Worm (Caenorhabditis elegans): ENCODE measurements around the gene zig-11.

Gene zig-11

ce11 chrV:1883131-1883530 is 9.6 kb downstream of the zig-11 start:
- TF ChIP-seq ceh-45 (GFP tag; IDR thresholded peaks at IDR 0.05) (no peak), tbx-2 (tag; optimal IDR thresholded peaks at IDR 0.05) (no peak), pat-9 (tag; optimal IDR thresholded peaks at IDR 0.05) (no peak), ref-2 (tag; optimal IDR thresholded peaks at IDR 0.05) (no peak), eyg-1 (tag; optimal IDR thresholded peaks at IDR 0.05) (no peak), ceh-24 (tag; optimal IDR thresholded peaks at IDR 0.05) (no peak), lin-11 (tag; optimal IDR thresholded peaks at IDR 0.05) (no peak), C08G9.2 (tag; optimal IDR thresholded peaks at IDR 0.05) (no peak), nhr-232 (tag; optimal IDR thresholded peaks at IDR 0.05) (no peak), T23F11.4 (GFP tag; optimal IDR thresholded peaks at IDR 0.05) (no peak), pha-2 (tag; optimal IDR thresholded peaks at IDR 0.05) (no peak), elt-4 (tag; optimal IDR thresholded peaks at IDR 0.05) (no peak), hlh-13 (GFP tag; optimal IDR thresholded peaks at IDR 0.05) (no peak), zip-5 (tag; optimal IDR thresholded peaks at IDR 0.05) (no peak), gmeb-2 (tag; optimal IDR thresholded peaks at IDR 0.05) (no peak), unc-86 (tag; optimal IDR thresholded peaks at IDR 0.05) (no peak)

- TF ChIP-seq ref-2 (tag; optimal IDR thresholded peaks at IDR 0.05) = no peak
- TF ChIP-seq ceh-18 (tag; optimal IDR thresholded peaks at IDR 0.05) = no peak
- TF ChIP-seq npax-4 (tag; optimal IDR thresholded peaks at IDR 0.05) = no peak
- no peak for TF ChIP-seq nfya-1 (tag; optimal IDR thresholded peaks at IDR 0.05)
Measured at ce11 chrV:1878030-1878429, 14.7 kb downstream of the zig-11 start.

ce11 chrV:1875497-1875988 is 17.2 kb downstream of the zig-11 start:
- TF ChIP-seq ceh-6 (GFP tag; optimal IDR thresholded peaks at IDR 0.05) (no peak), lim-6 (tag; optimal IDR thresholded peaks at IDR 0.05) (peak; percentile 4), ttx-3 (tag; optimal IDR thresholded peaks at IDR 0.05) (no peak), dmd-4 (tag; optimal IDR thresholded peaks at IDR 0.05; ENCODE audit: borderline replicate concordance) (peak; percentile 20), ceh-30 (tag; optimal IDR thresholded peaks at IDR 0.05) (no peak), pha-2 (tag; optimal IDR thresholded peaks at IDR 0.05) (peak; percentile 24), fax-1 (tag; optimal IDR thresholded peaks at IDR 0.05) (peak; percentile 9), pat-9 (tag; optimal IDR thresholded peaks at IDR 0.05) (peak; percentile 30), madf-2 (tag; optimal IDR thresholded peaks at IDR 0.05) (peak; percentile 1), ref-2 (tag; optimal IDR thresholded peaks at IDR 0.05) (peak; percentile 46), C38D4.7 (GFP tag; optimal IDR thresholded peaks at IDR 0.05) (peak; percentile 48), ztf-16 (tag; optimal IDR thresholded peaks at IDR 0.05) (peak; percentile 26), C08G9.2 (tag; optimal IDR thresholded peaks at IDR 0.05) (peak; percentile 54), zip-5 (tag; optimal IDR thresholded peaks at IDR 0.05) (peak; percentile 51), elt-2 (tag; optimal IDR thresholded peaks at IDR 0.05) (peak; percentile 71), ahr-1 (tag; optimal IDR thresholded peaks at IDR 0.05) (peak; percentile 11), Y22D7AL.16 (tag; optimal IDR thresholded peaks at IDR 0.05) (no peak), F13H6.1 (tag; optimal IDR thresholded peaks at IDR 0.05) (peak; percentile 21), sox-4 (tag; optimal IDR thresholded peaks at IDR 0.05) (peak; percentile 15), ama-1 (optimal IDR thresholded peaks at IDR 0.05) (peak; percentile 77), tbx-2 (tag; optimal IDR thresholded peaks at IDR 0.05) (peak; percentile 57), ceh-31 (tag; optimal IDR thresholded peaks at IDR 0.05) (peak; percentile 64), sox-2 (GFP tag; IDR thresholded peaks at IDR 0.05) (no peak), hlh-15 (tag; optimal IDR thresholded peaks at IDR 0.05) (no peak), ceh-2 (tag; optimal IDR thresholded peaks at IDR 0.05) (peak; percentile 24), tbx-7 (tag; optimal IDR thresholded peaks at IDR 0.05) (peak; percentile 14), ets-4 (tag; optimal IDR thresholded peaks at IDR 0.05) (peak; percentile 31), K02D7.2 (tag; optimal IDR thresholded peaks at IDR 0.05) (peak; percentile 24)
